Fruit fly (Drosophila melanogaster) whole organism, embryonic: ENCODE results near the gene CG33514.

Source experiments
- Abd-B ChIP-seq: fragments of 200-800 bp; sonication (Bioruptor generic); optimal IDR thresholded peaks from 2 replicates; lab custom pipeline; 2018; ENCODE audit warnings: missing biosample characterization, mild to moderate bottlenecking, missing genetic modification characterization, moderate library complexity
- BtbVII ChIP-seq: fragments of 200-800 bp; sonication (Bioruptor generic); optimal IDR thresholded peaks from 3 replicates; lab custom pipeline; 2017; ENCODE audit warnings: missing biosample characterization, mild to moderate bottlenecking, missing genetic modification characterization
- CG10147 ChIP-seq: fragments of 200-800 bp; sonication (Bioruptor generic); optimal IDR thresholded peaks from 2 replicates; lab custom pipeline; 2019; ENCODE audit warnings: missing biosample characterization, mild to moderate bottlenecking, missing genetic modification characterization, moderate library complexity
- CG10431 ChIP-seq: fragments of 200-800 bp; sonication (Bioruptor generic); optimal IDR thresholded peaks from 3 replicates; lab custom pipeline; 2018; ENCODE audit warnings: missing biosample characterization, mild to moderate bottlenecking, missing genetic modification characterization
- CG12299 ChIP-seq: fragments of 200-800 bp; sonication (Bioruptor generic); optimal IDR thresholded peaks from 2 replicates; lab custom pipeline; 2018; ENCODE audit warnings: missing biosample characterization, mild to moderate bottlenecking, missing genetic modification characterization
- CG1233 ChIP-seq: fragments of 200-800 bp; sonication (Bioruptor generic); optimal IDR thresholded peaks from 4 replicates; lab custom pipeline; 2018; ENCODE audit warnings: missing biosample characterization, mild to moderate bottlenecking, missing genetic modification characterization
- CG13894 ChIP-seq: fragments of 200-800 bp; sonication (Bioruptor generic); optimal IDR thresholded peaks from 3 replicates; lab custom pipeline; 2018; ENCODE audit warnings: missing biosample characterization, mild to moderate bottlenecking, missing genetic modification characterization, moderate library complexity
- CG16813 ChIP-seq: fragments of 200-800 bp; sonication (Bioruptor generic); IDR thresholded peaks from 3 replicates; pipeline ENCODE4 v1.3.6; 2022; ENCODE audit warnings: missing biosample characterization, missing genetic modification characterization; ENCODE audit not compliant: partially characterized antibody
- CG17912 ChIP-seq: fragments of 200-800 bp; sonication (Bioruptor generic); optimal IDR thresholded peaks from 2 replicates; lab custom pipeline; 2018; ENCODE audit warnings: missing biosample characterization, mild to moderate bottlenecking, missing genetic modification characterization
- CG2875 ChIP-seq: fragments of 200-800 bp; sonication (Bioruptor generic); optimal IDR thresholded peaks from 2 replicates; lab custom pipeline; 2017; ENCODE audit warnings: missing biosample characterization, mild to moderate bottlenecking, missing genetic modification characterization, missing genetic modification reagents
- CG30020 ChIP-seq: fragments of 200-800 bp; optimal IDR thresholded peaks from 2 replicates; lab custom pipeline; 2019; ENCODE audit warnings: missing biosample characterization, mild to moderate bottlenecking, missing genetic modification characterization, moderate library complexity
- CG32532 ChIP-seq: fragments of 200-800 bp; sonication (Bioruptor generic); IDR thresholded peaks from 2 replicates; pipeline ENCODE4 v1.3.6; 2022; ENCODE audit warnings: missing biosample characterization, missing genetic modification characterization
- CG3281 ChIP-seq: fragments of 200-800 bp; sonication (Bioruptor generic); optimal IDR thresholded peaks from 3 replicates; lab custom pipeline; 2017; ENCODE audit warnings: missing biosample characterization, mild to moderate bottlenecking, missing genetic modification characterization
- CG33557 ChIP-seq: fragments of 200-800 bp; sonication (Bioruptor generic); optimal IDR thresholded peaks from 2 replicates; lab custom pipeline; 2019; ENCODE audit warnings: missing biosample characterization, mild to moderate bottlenecking, missing genetic modification characterization, moderate library complexity
- CG4617 ChIP-seq: fragments of 200-800 bp; sonication (Bioruptor generic); optimal IDR thresholded peaks from 3 replicates; lab custom pipeline; 2016; ENCODE audit warnings: missing biosample characterization, missing genetic modification characterization, borderline replicate concordance
- CG6272 ChIP-seq: fragments of 200-800 bp; sonication (Bioruptor generic); IDR thresholded peaks from 2 replicates; pipeline ENCODE4 v1.3.6; 2022; ENCODE audit warnings: missing biosample characterization, missing genetic modification characterization
- CG6689 ChIP-seq: fragments of 200-800 bp; sonication (Bioruptor generic); IDR thresholded peaks from 2 replicates; pipeline ENCODE4 v1.3.6; 2022; ENCODE audit warnings: missing biosample characterization, missing genetic modification characterization
- CG6791 ChIP-seq: fragments of 200-800 bp; sonication (Bioruptor generic); IDR thresholded peaks from 3 replicates; pipeline ENCODE4 v1.3.6; 2022; ENCODE audit warnings: missing biosample characterization, missing genetic modification characterization; ENCODE audit not compliant: partially characterized antibody
- CG8089 ChIP-seq: fragments of 200-800 bp; sonication (Bioruptor generic); optimal IDR thresholded peaks from 3 replicates; lab custom pipeline; 2016; ENCODE audit warnings: missing biosample characterization, missing genetic modification characterization
- Dek ChIP-seq: fragments of 200-800 bp; sonication (Bioruptor generic); optimal IDR thresholded peaks from 3 replicates; lab custom pipeline; 2019; ENCODE audit warnings: missing biosample characterization, mild to moderate bottlenecking, missing genetic modification characterization, moderate library complexity
- Dp ChIP-seq: fragments of 200-800 bp; sonication (Bioruptor generic); optimal IDR thresholded peaks from 2 replicates; lab custom pipeline; 2018; ENCODE audit warnings: missing biosample characterization, mild to moderate bottlenecking, missing genetic modification characterization, moderate library complexity
- Mrtf ChIP-seq: fragments of 200-800 bp; sonication (Bioruptor generic); IDR thresholded peaks from 3 replicates; pipeline ENCODE4 v1.3.6; 2022; ENCODE audit warnings: missing biosample characterization, missing genetic modification characterization
- NK7.1 ChIP-seq: fragments of 200-800 bp; sonication (Bioruptor generic); optimal IDR thresholded peaks from 3 replicates; lab custom pipeline; 2016; ENCODE audit warnings: missing biosample characterization, missing genetic modification characterization
- Oaz ChIP-seq: fragments of 200-800 bp; sonication (Bioruptor generic); IDR thresholded peaks from 2 replicates; pipeline ENCODE4 v1.3.6; 2022; ENCODE audit warnings: missing biosample characterization, missing genetic modification characterization
- Scr ChIP-seq: fragments of 200-800 bp; sonication (Bioruptor generic); IDR thresholded peaks from 2 replicates; pipeline ENCODE4 v1.3.6; 2022; ENCODE audit warnings: missing biosample characterization, missing genetic modification characterization; ENCODE audit not compliant: partially characterized antibody
- Spps ChIP-seq: fragments of 200-800 bp; sonication (Bioruptor generic); optimal IDR thresholded peaks from 2 replicates; lab custom pipeline; 2018; ENCODE audit warnings: missing biosample characterization, mild to moderate bottlenecking, missing genetic modification characterization
- Sry-δ ChIP-seq: fragments of 200-800 bp; sonication (Bioruptor generic); optimal IDR thresholded peaks from 2 replicates; lab custom pipeline; 2016; ENCODE audit warnings: missing biosample characterization, missing genetic modification characterization
- Tbp ChIP-seq: fragments of >200 bp; optimal IDR thresholded peaks from 2 replicates; lab custom pipeline; 2018; ENCODE audit warnings: missing biosample characterization, missing genetic modification characterization
- amos ChIP-seq: fragments of 200-800 bp; sonication (Bioruptor generic); IDR thresholded peaks from 2 replicates; pipeline ENCODE4 v1.3.6; 2022; ENCODE audit warnings: missing biosample characterization, missing genetic modification characterization; ENCODE audit not compliant: partially characterized antibody
- ap ChIP-seq: fragments of 200-800 bp; sonication (Bioruptor generic); IDR thresholded peaks from 2 replicates; pipeline ENCODE4 v1.3.6; 2022; ENCODE audit warnings: missing biosample characterization, missing genetic modification characterization
- ara ChIP-seq: fragments of 200-800 bp; sonication (Bioruptor generic); IDR thresholded peaks from 2 replicates; pipeline ENCODE4 v1.3.6; 2022; ENCODE audit warnings: missing biosample characterization, missing genetic modification characterization
- az2 ChIP-seq: fragments of 200-800 bp; sonication (Bioruptor generic); optimal IDR thresholded peaks from 3 replicates; lab custom pipeline; 2016; ENCODE audit warnings: missing biosample characterization, missing genetic modification characterization
- bcd ChIP-seq: fragments of 200-800 bp; sonication (Bioruptor generic); optimal IDR thresholded peaks from 2 replicates; lab custom pipeline; 2017; ENCODE audit warnings: missing biosample characterization, mild to moderate bottlenecking, missing genetic modification characterization
- crc ChIP-seq: fragments of 200-800 bp; sonication (Bioruptor generic); optimal IDR thresholded peaks from 2 replicates; lab custom pipeline; 2016; ENCODE audit warnings: missing biosample characterization, missing genetic modification characterization
- da ChIP-seq: fragments of 200-800 bp; sonication (Bioruptor generic); optimal IDR thresholded peaks from 2 replicates; lab custom pipeline; 2016; ENCODE audit warnings: missing biosample characterization, missing genetic modification characterization
- dan ChIP-seq: fragments of 200-800 bp; sonication (Bioruptor generic); IDR thresholded peaks from 2 replicates; pipeline ENCODE4 v1.3.6; 2022; ENCODE audit warnings: missing biosample characterization, missing genetic modification characterization
- gcm ChIP-seq: fragments of 200-800 bp; sonication (Bioruptor generic); optimal IDR thresholded peaks from 2 replicates; lab custom pipeline; 2019; ENCODE audit warnings: missing biosample characterization, mild to moderate bottlenecking, missing genetic modification characterization, moderate library complexity
- hb ChIP-seq: fragments of 200-800 bp; sonication (Bioruptor generic); IDR thresholded peaks from 3 replicates; pipeline ENCODE4 v1.3.6; 2022; ENCODE audit warnings: missing biosample characterization, missing genetic modification characterization; ENCODE audit not compliant: partially characterized antibody
- jing ChIP-seq: fragments of 200-800 bp; sonication (Bioruptor generic); optimal IDR thresholded peaks from 2 replicates; lab custom pipeline; 2018; ENCODE audit warnings: missing biosample characterization, mild to moderate bottlenecking, missing genetic modification characterization
- lilli ChIP-seq: fragments of 200-800 bp; sonication (Bioruptor generic); optimal IDR thresholded peaks from 3 replicates; lab custom pipeline; 2016; ENCODE audit warnings: missing biosample characterization, missing genetic modification characterization
- lov ChIP-seq, 2 experiments: fragments of 200-800 bp in 1 of 2; fragments of >200 bp in 1 of 2; sonication (Bioruptor generic) in 1 of 2; IDR thresholded peaks in 1 of 2; optimal IDR thresholded peaks in 1 of 2; 2 replicates in 1 of 2; 3 replicates in 1 of 2; pipeline versions ENCODE4 v1.3.6 to Lab custom; 2017 to 2022; ENCODE audit warnings: missing biosample characterization in 1 of 2, missing genetic modification characterization in 1 of 2
- mld ChIP-seq: fragments of 200-800 bp; sonication (Bioruptor generic); IDR thresholded peaks from 3 replicates; pipeline ENCODE4 v1.3.6; 2022; ENCODE audit warnings: missing biosample characterization, missing genetic modification characterization; ENCODE audit not compliant: partially characterized antibody
- nmo ChIP-seq: fragments of 200-800 bp; sonication (Bioruptor generic); optimal IDR thresholded peaks from 2 replicates; lab custom pipeline; 2018; ENCODE audit warnings: missing biosample characterization, mild to moderate bottlenecking, missing genetic modification characterization, moderate library complexity
- rib ChIP-seq: fragments of 200-800 bp; sonication (Bioruptor generic); IDR thresholded peaks from 2 replicates; pipeline ENCODE4 v1.3.6; 2022; ENCODE audit warnings: missing biosample characterization, missing genetic modification characterization
- row ChIP-seq: fragments of 200-800 bp; sonication (Bioruptor generic); IDR thresholded peaks from 3 replicates; pipeline ENCODE4 v1.3.6; 2022; ENCODE audit warnings: missing biosample characterization, missing genetic modification characterization
- stwl ChIP-seq: fragments of 200-800 bp; sonication (Bioruptor generic); optimal IDR thresholded peaks from 3 replicates; lab custom pipeline; 2018; ENCODE audit warnings: missing biosample characterization, mild to moderate bottlenecking, missing genetic modification characterization, moderate library complexity
- tio ChIP-seq: fragments of 200-800 bp; sonication (Bioruptor generic); optimal IDR thresholded peaks from 2 replicates; lab custom pipeline; 2017; ENCODE audit warnings: missing biosample characterization, missing genetic modification characterization, inconsistent platforms
- unpg ChIP-seq: fragments of 200-800 bp; sonication (Bioruptor generic); optimal IDR thresholded peaks from 3 replicates; lab custom pipeline; 2018; ENCODE audit warnings: missing biosample characterization, mild to moderate bottlenecking, missing genetic modification characterization, moderate library complexity
- wor ChIP-seq: fragments of 200-800 bp; sonication (Bioruptor generic); IDR thresholded peaks from 2 replicates; pipeline ENCODE4 v1.3.6; 2022; ENCODE audit warnings: missing biosample characterization, missing genetic modification characterization

CG33514 gene

DNA sequence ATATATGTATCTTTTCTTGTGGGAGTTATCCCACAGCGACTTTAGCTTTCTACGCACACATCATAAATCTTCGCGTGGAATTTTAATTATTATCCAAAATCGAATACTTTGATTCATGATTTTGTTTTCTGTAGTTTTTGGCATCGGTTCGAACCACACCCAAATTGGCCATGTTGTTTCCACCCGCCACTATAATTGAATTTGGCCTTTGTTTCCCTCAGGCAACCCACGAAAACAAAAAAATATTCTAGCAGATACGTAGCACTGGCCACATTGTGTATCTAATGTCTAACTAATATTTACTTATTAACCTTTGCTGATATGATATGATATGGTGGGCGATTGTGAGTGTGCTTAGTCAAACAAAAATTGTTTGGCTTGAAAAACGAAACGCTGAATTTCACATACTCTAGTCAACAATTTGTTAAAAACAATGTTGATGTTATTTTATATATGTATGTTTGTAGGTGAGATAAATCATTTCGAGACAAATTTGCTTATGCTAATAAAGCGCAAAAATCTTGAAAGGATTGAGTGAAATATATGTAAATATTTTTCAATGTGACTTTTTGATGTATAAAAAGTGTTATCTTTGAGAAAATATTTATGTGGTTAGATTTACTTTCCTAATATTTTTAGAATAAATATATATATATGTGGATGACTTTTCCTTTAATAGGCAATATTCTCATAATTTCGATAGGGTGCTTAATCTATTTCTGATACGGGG is 10.2 kb upstream of the CG33514 start (continued):
- TF ChIP-seq CG33557 (GFP tag; lab: Kevin White, UChicago) (no peak), NK7.1 (GFP tag; lab: Kevin White, UChicago) (no peak), CG10431 (GFP tag; lab: Kevin White, UChicago) (no peak), Scr (GFP tag; lab: Robert Waterston, UW) (no peak), lov (optimal IDR thresholded peaks at IDR 0.05; lab: Kevin White, UChicago) (no peak), lov (GFP tag; IDR thresholded peaks at IDR 0.05; lab: Robert Waterston, UW) (no peak), amos (no peak), CG6791 (GFP tag; lab: Robert Waterston, UW) (no peak), jing (GFP tag; lab: Kevin White, UChicago) (no peak), Dek (tag; lab: Kevin White, UChicago) (no peak), Dp (GFP tag; lab: Kevin White, UChicago) (no peak), unpg (GFP tag; lab: Kevin White, UChicago) (peak; percentile 26), da (GFP tag; lab: Kevin White, UChicago) (no peak), Tbp (no peak), stwl (tag; lab: Kevin White, UChicago) (no peak), CG13894 (tag; lab: Kevin White, UChicago) (no peak), crc (no peak), bcd (peak; percentile 20), ara (GFP tag; lab: Robert Waterston, UW) (no peak), CG30020 (tag; lab: Kevin White, UChicago) (no peak), CG16813 (GFP tag; lab: Robert Waterston, UW) (no peak), az2 (GFP tag; lab: Kevin White, UChicago) (peak; percentile 8), rib (no peak), ap (GFP tag; lab: Robert Waterston, UW) (no peak), CG8089 (GFP tag; lab: Kevin White, UChicago) (no peak), lilli (GFP tag; lab: Kevin White, UChicago) (no peak), mld (GFP tag; lab: Robert Waterston, UW) (no peak), CG6272 (no peak), Abd-B (GFP tag; lab: Kevin White, UChicago) (no peak), row (GFP tag; lab: Robert Waterston, UW) (peak; percentile 45), hb (GFP tag; lab: Robert Waterston, UW) (no peak), CG17912 (no peak), CG4617 (no peak), Spps (tag; lab: Kevin White, UChicago) (no peak), tio (peak; percentile 24), CG6689 (GFP tag; lab: Robert Waterston, UW) (no peak), Sry-δ (no peak), CG3281 (GFP tag; lab: Kevin White, UChicago) (peak; percentile 53), Oaz (GFP tag; lab: Robert Waterston, UW) (no peak), CG10147 (peak; percentile 12), CG32532 (no peak), gcm (no peak), wor (GFP tag; lab: Robert Waterston, UW) (no peak), nmo (GFP tag; lab: Kevin White, UChicago) (peak; percentile 55), CG12299 (tag; lab: Kevin White, UChicago) (no peak), CG2875 (GFP tag; lab: Kevin White, UChicago) (no peak), dan (no peak), CG1233 (no peak), BtbVII (GFP tag; lab: Kevin White, UChicago) (no peak), Mrtf (GFP tag; lab: Robert Waterston, UW) (no peak)
